Fruit fly (Drosophila melanogaster) whole organism, embryonic: ENCODE results near the gene CG31468.

Source experiments
- Atf-2 ChIP-seq: fragments of 200-800 bp; sonication (Bioruptor generic); optimal IDR thresholded peaks from 2 replicates; lab custom pipeline; 2016; ENCODE audit warnings: missing biosample characterization, missing genetic modification characterization
- Awh ChIP-seq: fragments of 200-800 bp; sonication (Bioruptor generic); IDR thresholded peaks from 2 replicates; pipeline ENCODE4, ENCODE4 v1.3.6; 2022; ENCODE audit warnings: missing biosample characterization, missing genetic modification characterization
- Bdp1 ChIP-seq: fragments of 200-800 bp; sonication (Bioruptor generic); optimal IDR thresholded peaks from 3 replicates; lab custom pipeline; 2016; ENCODE audit warnings: missing biosample characterization, missing genetic modification characterization
- Bteb2 ChIP-seq: fragments of 200-800 bp; sonication (Bioruptor generic); optimal IDR thresholded peaks from 2 replicates; lab custom pipeline; 2016; ENCODE audit warnings: missing biosample characterization, missing genetic modification characterization
- CG1024 ChIP-seq: fragments of 200-800 bp; sonication (Bioruptor generic); IDR thresholded peaks from 2 replicates; pipeline ENCODE4 v1.3.6; 2022; ENCODE audit warnings: missing biosample characterization, missing genetic modification characterization
- CG10959 ChIP-seq: fragments of 200-800 bp; sonication (Bioruptor generic); IDR thresholded peaks from 2 replicates; pipeline ENCODE4 v1.3.6; 2022; ENCODE audit warnings: missing biosample characterization, missing genetic modification characterization
- CG11560 ChIP-seq: fragments of 200-800 bp; sonication (Bioruptor generic); IDR thresholded peaks from 3 replicates; pipeline ENCODE4 v1.3.6; 2022; ENCODE audit warnings: missing biosample characterization, missing genetic modification characterization
- CG12071 ChIP-seq: fragments of 200-800 bp; sonication (Bioruptor generic); optimal IDR thresholded peaks from 3 replicates; lab custom pipeline; 2018; ENCODE audit warnings: missing biosample characterization, mild to moderate bottlenecking, missing genetic modification characterization
- CG13894 ChIP-seq: fragments of 200-800 bp; sonication (Bioruptor generic); optimal IDR thresholded peaks from 3 replicates; lab custom pipeline; 2018; ENCODE audit warnings: missing biosample characterization, mild to moderate bottlenecking, missing genetic modification characterization, moderate library complexity
- CG15601 ChIP-seq: fragments of 200-800 bp; sonication (Bioruptor generic); optimal IDR thresholded peaks from 3 replicates; lab custom pipeline; 2019; ENCODE audit warnings: missing biosample characterization, mild to moderate bottlenecking, missing genetic modification characterization, moderate library complexity
- CG15696 ChIP-seq: fragments of 200-800 bp; sonication (Bioruptor generic); optimal IDR thresholded peaks from 2 replicates; lab custom pipeline; 2019; ENCODE audit warnings: missing biosample characterization, mild to moderate bottlenecking, missing genetic modification characterization, moderate library complexity
- CG1602 ChIP-seq: fragments of 200-800 bp; sonication (Bioruptor generic); optimal IDR thresholded peaks from 3 replicates; lab custom pipeline; 2016; ENCODE audit warnings: missing biosample characterization, missing genetic modification characterization
- CG17186 ChIP-seq: fragments of 200-800 bp; sonication (Bioruptor generic); optimal IDR thresholded peaks from 3 replicates; lab custom pipeline; 2017; ENCODE audit warnings: missing biosample characterization, missing genetic modification reagents, missing genetic modification characterization
- CG18619 ChIP-seq: fragments of 200-800 bp; sonication (Bioruptor generic); optimal IDR thresholded peaks from 3 replicates; lab custom pipeline; 2017; ENCODE audit warnings: missing biosample characterization, mild to moderate bottlenecking, missing genetic modification characterization
- CG2116 ChIP-seq: fragments of 200-800 bp; sonication (Bioruptor generic); optimal IDR thresholded peaks from 3 replicates; lab custom pipeline; 2018; ENCODE audit warnings: missing biosample characterization, mild to moderate bottlenecking, missing genetic modification characterization
- CG2875 ChIP-seq: fragments of 200-800 bp; sonication (Bioruptor generic); optimal IDR thresholded peaks from 2 replicates; lab custom pipeline; 2017; ENCODE audit warnings: missing biosample characterization, mild to moderate bottlenecking, missing genetic modification characterization, missing genetic modification reagents
- CG2889 ChIP-seq: fragments of 200-800 bp; sonication (Bioruptor generic); IDR thresholded peaks from 3 replicates; pipeline ENCODE4 v1.3.6; 2022; ENCODE audit warnings: missing biosample characterization, missing genetic modification characterization
- CG32767 ChIP-seq: fragments of 200-800 bp; sonication (Bioruptor generic); IDR thresholded peaks from 2 replicates; pipeline ENCODE4 v1.3.6; 2022; ENCODE audit warnings: missing biosample characterization, missing genetic modification characterization
- CG4404 ChIP-seq: fragments of 200-800 bp; sonication (Bioruptor generic); IDR thresholded peaks from 2 replicates; pipeline ENCODE4 v1.3.6; 2022; ENCODE audit warnings: missing biosample characterization, missing genetic modification characterization
- CG7786 ChIP-seq: fragments of 200-800 bp; sonication (Bioruptor generic); optimal IDR thresholded peaks from 2 replicates; lab custom pipeline; 2016; ENCODE audit warnings: missing biosample characterization, missing genetic modification characterization
- CG8388 ChIP-seq: fragments of 200-800 bp; sonication (Bioruptor generic); optimal IDR thresholded peaks from 2 replicates; lab custom pipeline; 2019; ENCODE audit warnings: missing biosample characterization, mild to moderate bottlenecking, missing genetic modification characterization, moderate library complexity
- Dad ChIP-seq: fragments of 200-800 bp; sonication (Bioruptor generic); optimal IDR thresholded peaks from 3 replicates; lab custom pipeline; 2016; ENCODE audit warnings: missing biosample characterization, missing genetic modification characterization
- Fer1 ChIP-seq: fragments of 200-800 bp; sonication (Bioruptor generic); optimal IDR thresholded peaks from 2 replicates; lab custom pipeline; 2017; ENCODE audit warnings: missing biosample characterization, mild to moderate bottlenecking, missing genetic modification characterization
- HHEX ChIP-seq: fragments of 200-800 bp; sonication (Bioruptor generic); optimal IDR thresholded peaks from 3 replicates; lab custom pipeline; 2017; ENCODE audit warnings: missing biosample characterization, mild to moderate bottlenecking, missing genetic modification characterization, missing genetic modification reagents
- Lhr ChIP-seq: fragments of 200-800 bp; sonication (Bioruptor generic); optimal IDR thresholded peaks from 3 replicates; lab custom pipeline; 2017; ENCODE audit warnings: mild to moderate bottlenecking, missing biosample characterization, missing genetic modification reagents, missing genetic modification characterization
- Max ChIP-seq: fragments of 200-800 bp; sonication (Bioruptor generic); optimal IDR thresholded peaks from 2 replicates; lab custom pipeline; 2016; ENCODE audit warnings: missing biosample characterization, mild to moderate bottlenecking, missing genetic modification characterization
- Mrtf ChIP-seq: fragments of 200-800 bp; sonication (Bioruptor generic); IDR thresholded peaks from 3 replicates; pipeline ENCODE4 v1.3.6; 2022; ENCODE audit warnings: missing biosample characterization, missing genetic modification characterization
- Scr ChIP-seq: fragments of 200-800 bp; sonication (Bioruptor generic); IDR thresholded peaks from 2 replicates; pipeline ENCODE4 v1.3.6; 2022; ENCODE audit warnings: missing biosample characterization, missing genetic modification characterization; ENCODE audit not compliant: partially characterized antibody
- Vsx1 ChIP-seq: fragments of 200-800 bp; sonication (Bioruptor generic); optimal IDR thresholded peaks from 2 replicates; lab custom pipeline; 2017; ENCODE audit warnings: missing biosample characterization, mild to moderate bottlenecking, missing genetic modification characterization, missing genetic modification reagents
- ac ChIP-seq: fragments of 200-800 bp; sonication (Bioruptor generic); optimal IDR thresholded peaks from 3 replicates; lab custom pipeline; 2017; ENCODE audit warnings: missing biosample characterization, mild to moderate bottlenecking, missing genetic modification characterization
- ap ChIP-seq: fragments of 200-800 bp; sonication (Bioruptor generic); IDR thresholded peaks from 2 replicates; pipeline ENCODE4 v1.3.6; 2022; ENCODE audit warnings: missing biosample characterization, missing genetic modification characterization
- ase ChIP-seq: fragments of 200-800 bp; sonication (Bioruptor generic); IDR thresholded peaks from 3 replicates; pipeline ENCODE4 v1.3.6; 2022; ENCODE audit warnings: missing biosample characterization, missing genetic modification characterization
- cato ChIP-seq: fragments of 200-800 bp; sonication (Bioruptor generic); optimal IDR thresholded peaks from 2 replicates; lab custom pipeline; 2016; ENCODE audit warnings: missing biosample characterization, missing genetic modification characterization, borderline replicate concordance
- cg ChIP-seq: fragments of 200-800 bp; sonication (Bioruptor generic); optimal IDR thresholded peaks from 3 replicates; lab custom pipeline; 2019; ENCODE audit warnings: missing biosample characterization, mild to moderate bottlenecking, missing genetic modification characterization, moderate library complexity
- dmrt11E ChIP-seq: fragments of 200-800 bp; sonication (Bioruptor generic); optimal IDR thresholded peaks from 3 replicates; lab custom pipeline; 2018; ENCODE audit warnings: missing biosample characterization, mild to moderate bottlenecking, missing genetic modification characterization, moderate library complexity
- ind ChIP-seq: fragments of 200-800 bp; sonication (Bioruptor generic); optimal IDR thresholded peaks from 3 replicates; lab custom pipeline; 2016; ENCODE audit warnings: missing biosample characterization, missing genetic modification characterization
- lbe ChIP-seq: fragments of 200-800 bp; sonication (Bioruptor generic); optimal IDR thresholded peaks from 2 replicates; lab custom pipeline; 2016; ENCODE audit warnings: missing biosample characterization, mild to moderate bottlenecking, missing genetic modification characterization
- mam ChIP-seq: fragments of 200-800 bp; sonication (Bioruptor generic); optimal IDR thresholded peaks from 3 replicates; lab custom pipeline; 2016; ENCODE audit warnings: missing biosample characterization, missing genetic modification characterization
- nerfin-2 ChIP-seq: fragments of 200-800 bp; sonication (Bioruptor generic); IDR thresholded peaks from 2 replicates; pipeline ENCODE4 v1.3.6; 2022; ENCODE audit warnings: missing biosample characterization, missing genetic modification characterization; ENCODE audit not compliant: partially characterized antibody
- odd ChIP-seq: fragments of 200-800 bp; sonication (Bioruptor generic); optimal IDR thresholded peaks from 2 replicates; lab custom pipeline; 2017; ENCODE audit warnings: missing biosample characterization, mild to moderate bottlenecking, missing genetic modification characterization
- onecut ChIP-seq: fragments of 200-800 bp; sonication (Bioruptor generic); IDR thresholded peaks from 2 replicates; pipeline ENCODE4 v1.3.6; 2022; ENCODE audit warnings: missing biosample characterization, missing genetic modification characterization
- peb ChIP-seq: fragments of 200-800 bp; sonication (Bioruptor generic); IDR thresholded peaks from 2 replicates; pipeline ENCODE4 v1.3.6; 2022; ENCODE audit warnings: missing biosample characterization, missing genetic modification characterization
- pros ChIP-seq: fragments of 200-800 bp; sonication (Bioruptor generic); optimal IDR thresholded peaks from 3 replicates; lab custom pipeline; 2019; ENCODE audit warnings: missing biosample characterization, mild to moderate bottlenecking, missing genetic modification characterization, moderate library complexity
- sima ChIP-seq: fragments of 200-800 bp; sonication (Bioruptor generic); optimal IDR thresholded peaks from 2 replicates; lab custom pipeline; 2016; ENCODE audit warnings: missing biosample characterization, missing genetic modification characterization
- slbo ChIP-seq: fragments of 200-800 bp; sonication (Bioruptor generic); IDR thresholded peaks from 2 replicates; pipeline ENCODE4 v1.3.6; 2022; ENCODE audit warnings: missing biosample characterization, missing genetic modification characterization
- sna ChIP-seq: fragments of 200-800 bp; sonication (Bioruptor generic); IDR thresholded peaks from 2 replicates; pipeline ENCODE4 v1.3.6; 2022; ENCODE audit warnings: missing biosample characterization, missing genetic modification characterization; ENCODE audit not compliant: partially characterized antibody
- stc ChIP-seq: fragments of 200-800 bp; sonication (Bioruptor generic); IDR thresholded peaks from 2 replicates; pipeline ENCODE4 v1.3.6; 2022; ENCODE audit warnings: missing biosample characterization, missing genetic modification characterization
- toy ChIP-seq: fragments of 200-800 bp; sonication (Bioruptor generic); IDR thresholded peaks from 2 replicates; pipeline ENCODE4 v1.3.6; 2022; ENCODE audit warnings: missing biosample characterization, missing genetic modification characterization
- unc-4 ChIP-seq: fragments of 200-800 bp; sonication (Bioruptor generic); IDR thresholded peaks from 2 replicates; pipeline ENCODE4 v1.3.6; 2022; ENCODE audit warnings: missing biosample characterization, missing genetic modification characterization; ENCODE audit not compliant: partially characterized antibody

The CG31468 gene

DNA sequence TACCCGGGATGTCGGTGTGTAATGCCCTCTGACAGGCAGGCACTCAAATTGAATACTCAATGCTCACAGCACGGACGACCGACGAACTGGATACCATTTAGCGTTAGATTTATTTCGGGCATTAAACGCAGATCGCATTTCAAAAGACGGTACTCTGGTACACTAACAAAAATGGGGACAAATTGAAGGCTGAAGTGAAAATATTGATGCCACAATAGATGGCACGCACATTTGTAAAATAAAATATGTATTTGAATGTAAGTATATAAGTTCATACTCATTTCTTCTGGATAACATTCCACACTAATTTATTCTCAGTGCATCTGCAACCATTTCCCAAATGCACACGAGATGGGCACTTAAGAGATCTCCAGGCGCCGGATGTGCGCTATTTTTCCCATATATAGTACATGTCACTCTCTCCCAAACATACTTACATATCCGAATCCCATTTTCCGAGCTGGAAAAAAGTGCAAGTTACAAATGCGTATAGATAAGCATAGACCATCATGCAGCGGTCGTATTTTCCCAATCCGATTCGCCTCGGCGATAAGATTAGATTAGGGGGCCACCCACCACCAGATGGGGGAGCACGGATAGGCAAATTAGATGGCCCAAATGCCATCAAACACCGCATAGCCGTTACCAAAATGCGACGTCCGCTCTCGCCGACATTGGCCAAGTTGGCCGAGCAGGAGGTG is 9.5 kb upstream of the CG31468 start, which contains the start of gene CG10301 (continued):
- peak; percentile 48 for TF ChIP-seq peb (GFP tag; lab: Robert Waterston, UW)
- peak; percentile 76 for TF ChIP-seq CG10959
- TF ChIP-seq ac (GFP tag; lab: Kevin White, UChicago), result peak; percentile 61
- TF ChIP-seq CG17186 (GFP tag; lab: Kevin White, UChicago), result peak; percentile 26
- TF ChIP-seq HHEX (GFP tag; lab: Kevin White, UChicago), result peak; percentile 12
- peak; percentile 20 for TF ChIP-seq CG2116
- TF ChIP-seq CG7786 (GFP tag; lab: Kevin White, UChicago), result no peak
- peak; percentile 40 for TF ChIP-seq Lhr
- TF ChIP-seq CG32767, result no peak
- TF ChIP-seq CG1024, result peak; percentile 46; the same call in 1 of the 2 replicates
- no peak for TF ChIP-seq toy (GFP tag; lab: Robert Waterston, UW)
- TF ChIP-seq sna (GFP tag; lab: Robert Waterston, UW), result no peak
- peak; percentile 20 for TF ChIP-seq Max
- TF ChIP-seq CG8388 (GFP tag; lab: Kevin White, UChicago), result peak; percentile 65
- peak; percentile 13 for TF ChIP-seq mam (GFP tag; lab: Kevin White, UChicago)
- TF ChIP-seq CG13894, result no peak
- no peak for TF ChIP-seq Bteb2 (GFP tag; lab: Kevin White, UChicago)
- TF ChIP-seq Fer1, result no peak
- 0 out of 2 replicates have a peak, but pooled peaks have one; percentile 39 for TF ChIP-seq ap (GFP tag; lab: Robert Waterston, UW)
- TF ChIP-seq Bdp1, result no peak
- TF ChIP-seq sima, result no peak
- TF ChIP-seq CG4404 (GFP tag; lab: Robert Waterston, UW), result peak; percentile 84
- no peak for TF ChIP-seq nerfin-2 (GFP tag; lab: Robert Waterston, UW)
- no peak for TF ChIP-seq pros (GFP tag; lab: Kevin White, UChicago)
- peak; percentile 66 for TF ChIP-seq CG1602 (GFP tag; lab: Kevin White, UChicago)
- peak; percentile 67 for TF ChIP-seq CG15601 (tag; lab: Kevin White, UChicago)
- TF ChIP-seq CG2875, result peak; percentile 44
- no peak for TF ChIP-seq stc (GFP tag; lab: Robert Waterston, UW)
- peak; percentile 40 for TF ChIP-seq cato (GFP tag; lab: Kevin White, UChicago)
- no peak for TF ChIP-seq CG2889 (GFP tag; lab: Robert Waterston, UW)
- TF ChIP-seq slbo (GFP tag; lab: Robert Waterston, UW), result peak; percentile 27; the same call in 1 of the 2 replicates
- TF ChIP-seq Awh (GFP tag; lab: Robert Waterston, UW), result peak; percentile 52
- TF ChIP-seq Scr, result no peak
- TF ChIP-seq CG12071, result no peak
- peak; percentile 89 for TF ChIP-seq CG15696 (tag; lab: Kevin White, UChicago)
- peak; percentile 46 for TF ChIP-seq Atf-2 (GFP tag; lab: Kevin White, UChicago)
- peak; percentile 25 for TF ChIP-seq odd
- peak; percentile 50; the same call in 1 of the 2 replicates for TF ChIP-seq onecut
- no peak for TF ChIP-seq cg
- TF ChIP-seq lbe (GFP tag; lab: Kevin White, UChicago), result no peak
- no peak for TF ChIP-seq unc-4 (GFP tag; lab: Robert Waterston, UW)
- no peak for TF ChIP-seq CG18619 (GFP tag; lab: Kevin White, UChicago)
- TF ChIP-seq Mrtf (GFP tag; lab: Robert Waterston, UW), result peak; percentile 20; the same call in 1 of the 3 replicates
- no peak for TF ChIP-seq Vsx1 (GFP tag; lab: Kevin White, UChicago)
- TF ChIP-seq ind (GFP tag; lab: Kevin White, UChicago), result peak; percentile 20
- no peak for TF ChIP-seq ase (GFP tag; lab: Robert Waterston, UW)
- TF ChIP-seq Dad (GFP tag; lab: Kevin White, UChicago), result peak; percentile 27
- no peak for TF ChIP-seq CG11560 (tag; lab: Robert Waterston, UW)
- TF ChIP-seq dmrt11E, result peak; percentile 89
